Fruit fly (Drosophila melanogaster) whole organism, embryonic: ENCODE data around the gene Arp10.
A peak's percentile ranks its signal among the peaks of the same experiment; 100 is the strongest.

Experiments
- ATbp ChIP-seq: fragments of 200-800 bp; sonication (Bioruptor generic); optimal IDR thresholded peaks from 2 replicates; lab custom pipeline; 2017; ENCODE audit warnings: missing biosample characterization, mild to moderate bottlenecking, missing genetic modification characterization, missing genetic modification reagents
- Asciz ChIP-seq: fragments of 200-800 bp; sonication (Bioruptor generic); optimal IDR thresholded peaks from 2 replicates; lab custom pipeline; 2017; ENCODE audit warnings: missing biosample characterization, mild to moderate bottlenecking, missing genetic modification characterization, missing genetic modification reagents
- CG12391 ChIP-seq: fragments of 200-800 bp; sonication (Bioruptor generic); optimal IDR thresholded peaks from 3 replicates; lab custom pipeline; 2018; ENCODE audit warnings: missing biosample characterization, mild to moderate bottlenecking, missing genetic modification characterization, moderate library complexity
- CG13287 ChIP-seq: fragments of 200-800 bp; sonication (Bioruptor generic); IDR thresholded peaks from 2 replicates; pipeline ENCODE4 v1.3.6; 2022; ENCODE audit warnings: missing biosample characterization, missing genetic modification characterization; ENCODE audit not compliant: partially characterized antibody
- CG1529 ChIP-seq: fragments of 200-800 bp; sonication (Bioruptor generic); optimal IDR thresholded peaks from 3 replicates; lab custom pipeline; 2018; ENCODE audit warnings: missing biosample characterization, missing genetic modification characterization
- CG15479 ChIP-seq: fragments of 200-800 bp; sonication (Bioruptor generic); optimal IDR thresholded peaks from 3 replicates; lab custom pipeline; 2019; ENCODE audit warnings: missing biosample characterization, mild to moderate bottlenecking, missing genetic modification characterization, moderate library complexity
- CG15601 ChIP-seq: fragments of 200-800 bp; sonication (Bioruptor generic); optimal IDR thresholded peaks from 3 replicates; lab custom pipeline; 2019; ENCODE audit warnings: missing biosample characterization, mild to moderate bottlenecking, missing genetic modification characterization, moderate library complexity
- CG16863 ChIP-seq: fragments of 200-800 bp; sonication (Bioruptor generic); optimal IDR thresholded peaks from 3 replicates; lab custom pipeline; 2016; ENCODE audit warnings: missing biosample characterization, missing genetic modification characterization
- CG17328 ChIP-seq: fragments of 200-800 bp; sonication (Bioruptor generic); IDR thresholded peaks from 2 replicates; pipeline ENCODE4 v1.3.6; 2022; ENCODE audit warnings: missing biosample characterization, missing genetic modification characterization
- CG17829 ChIP-seq: fragments of 200-800 bp; optimal IDR thresholded peaks from 2 replicates; lab custom pipeline; 2019; ENCODE audit warnings: missing biosample characterization, mild to moderate bottlenecking, missing genetic modification characterization, moderate library complexity
- CG1832 ChIP-seq: fragments of 200-800 bp; sonication (Bioruptor generic); optimal IDR thresholded peaks from 2 replicates; lab custom pipeline; 2017; ENCODE audit warnings: missing biosample characterization, mild to moderate bottlenecking, missing genetic modification characterization, inconsistent platforms
- CG18764 ChIP-seq: fragments of 200-800 bp; sonication (Bioruptor generic); optimal IDR thresholded peaks from 3 replicates; lab custom pipeline; 2016; ENCODE audit warnings: missing biosample characterization, missing genetic modification characterization
- CG31441 ChIP-seq: fragments of 200-800 bp; sonication (Bioruptor generic); IDR thresholded peaks from 2 replicates; pipeline ENCODE4 v1.3.6; 2022; ENCODE audit warnings: missing biosample characterization, missing genetic modification characterization
- CG32532 ChIP-seq: fragments of 200-800 bp; sonication (Bioruptor generic); IDR thresholded peaks from 2 replicates; pipeline ENCODE4 v1.3.6; 2022; ENCODE audit warnings: missing biosample characterization, missing genetic modification characterization
- CG3281 ChIP-seq: fragments of 200-800 bp; sonication (Bioruptor generic); optimal IDR thresholded peaks from 3 replicates; lab custom pipeline; 2017; ENCODE audit warnings: missing biosample characterization, mild to moderate bottlenecking, missing genetic modification characterization
- CG4730 ChIP-seq: fragments of 200-800 bp; sonication (Bioruptor generic); IDR thresholded peaks from 2 replicates; pipeline ENCODE4 v1.3.6; 2022; ENCODE audit warnings: missing biosample characterization, missing genetic modification characterization
- CG6254 ChIP-seq: fragments of 200-800 bp; sonication (Bioruptor generic); optimal IDR thresholded peaks from 3 replicates; lab custom pipeline; 2017; ENCODE audit warnings: mild to moderate bottlenecking, missing biosample characterization, missing genetic modification reagents, missing genetic modification characterization
- CG7357 ChIP-seq: fragments of 200-800 bp; sonication (Bioruptor generic); IDR thresholded peaks from 3 replicates; pipeline ENCODE4 v1.3.6; 2022; ENCODE audit warnings: missing biosample characterization, missing genetic modification characterization
- CG8281 ChIP-seq: fragments of 200-800 bp; sonication (Bioruptor generic); optimal IDR thresholded peaks from 2 replicates; lab custom pipeline; 2018; ENCODE audit warnings: missing biosample characterization, mild to moderate bottlenecking, missing genetic modification characterization, moderate library complexity
- Fer1 ChIP-seq: fragments of 200-800 bp; sonication (Bioruptor generic); optimal IDR thresholded peaks from 2 replicates; lab custom pipeline; 2017; ENCODE audit warnings: missing biosample characterization, mild to moderate bottlenecking, missing genetic modification characterization
- HLH3B ChIP-seq: fragments of 200-800 bp; sonication (Bioruptor generic); IDR thresholded peaks from 2 replicates; pipeline ENCODE4 v1.3.6; 2022; ENCODE audit warnings: missing biosample characterization, missing genetic modification characterization
- HmgD ChIP-seq: fragments of 200-800 bp; sonication (Bioruptor generic); optimal IDR thresholded peaks from 3 replicates; lab custom pipeline; 2016; ENCODE audit warnings: missing biosample characterization, missing genetic modification characterization
- Kr ChIP-seq: fragments of 200-800 bp; sonication (Bioruptor generic); optimal IDR thresholded peaks from 2 replicates; lab custom pipeline; 2017; ENCODE audit warnings: missing biosample characterization, mild to moderate bottlenecking, missing genetic modification characterization
- Lim3 ChIP-seq: fragments of 200-800 bp; sonication (Bioruptor generic); IDR thresholded peaks from 2 replicates; pipeline ENCODE4 v1.3.6; 2022; ENCODE audit warnings: missing biosample characterization, missing genetic modification characterization
- Lpt ChIP-seq: fragments of >200 bp; optimal IDR thresholded peaks from 2 replicates; lab custom pipeline; 2018; ENCODE audit warnings: missing biosample characterization, missing genetic modification characterization
- MBD-R2 ChIP-seq: fragments of 200-800 bp; sonication (Bioruptor generic); IDR thresholded peaks from 2 replicates; pipeline ENCODE4 v1.3.6; 2022; ENCODE audit warnings: missing biosample characterization, missing genetic modification characterization
- NFAT ChIP-seq: fragments of 200-800 bp; sonication (Bioruptor generic); IDR thresholded peaks from 2 replicates; pipeline ENCODE4 v1.3.6; 2022; ENCODE audit warnings: missing biosample characterization, missing genetic modification characterization
- Nf-YA ChIP-seq: fragments of 200-800 bp; sonication (Bioruptor generic); IDR thresholded peaks from 2 replicates; pipeline ENCODE4 v1.3.6; 2022; ENCODE audit warnings: missing biosample characterization, missing genetic modification characterization
- Side ChIP-seq: fragments of 200-800 bp; sonication (Bioruptor generic); optimal IDR thresholded peaks from 2 replicates; lab custom pipeline; 2016; ENCODE audit warnings: missing biosample characterization, missing genetic modification characterization
- Six4 ChIP-seq: fragments of 200-800 bp; sonication (Bioruptor generic); optimal IDR thresholded peaks from 2 replicates; lab custom pipeline; 2016; ENCODE audit warnings: missing biosample characterization, missing genetic modification characterization
- Spps ChIP-seq: fragments of 200-800 bp; sonication (Bioruptor generic); optimal IDR thresholded peaks from 2 replicates; lab custom pipeline; 2018; ENCODE audit warnings: missing biosample characterization, mild to moderate bottlenecking, missing genetic modification characterization
- Ssrp ChIP-seq: fragments of 200-800 bp; sonication (Bioruptor generic); optimal IDR thresholded peaks from 2 replicates; lab custom pipeline; 2018; ENCODE audit warnings: missing biosample characterization, mild to moderate bottlenecking, missing genetic modification characterization, moderate library complexity
- TFAM ChIP-seq: fragments of 200-800 bp; sonication (Bioruptor generic); optimal IDR thresholded peaks from 2 replicates; lab custom pipeline; 2017; ENCODE audit warnings: missing biosample characterization, missing genetic modification characterization, inconsistent platforms
- Usf ChIP-seq: fragments of 200-800 bp; sonication (Bioruptor generic); optimal IDR thresholded peaks from 2 replicates; lab custom pipeline; 2017; ENCODE audit warnings: missing genotype, missing biosample characterization, missing genetic modification characterization
- aop ChIP-seq: fragments of 200-800 bp; sonication (Bioruptor generic); IDR thresholded peaks from 2 replicates; pipeline ENCODE4 v1.3.6; 2022; ENCODE audit warnings: missing biosample characterization, missing genetic modification characterization
- az2 ChIP-seq: fragments of 200-800 bp; sonication (Bioruptor generic); optimal IDR thresholded peaks from 3 replicates; lab custom pipeline; 2016; ENCODE audit warnings: missing biosample characterization, missing genetic modification characterization
- bowl ChIP-seq: fragments of 200-800 bp; sonication (Bioruptor generic); IDR thresholded peaks from 2 replicates; pipeline ENCODE4 v1.3.6; 2022; ENCODE audit warnings: missing biosample characterization, missing genetic modification characterization
- corto ChIP-seq: fragments of 200-800 bp; sonication (Bioruptor generic); optimal IDR thresholded peaks from 2 replicates; lab custom pipeline; 2016; ENCODE audit warnings: missing biosample characterization, mild to moderate bottlenecking, missing genetic modification characterization, moderate library complexity
- dmrt99B ChIP-seq: fragments of 200-800 bp; sonication (Bioruptor generic); optimal IDR thresholded peaks from 2 replicates; lab custom pipeline; 2018; ENCODE audit warnings: missing biosample characterization, mild to moderate bottlenecking, missing genetic modification characterization, moderate library complexity
- eyg ChIP-seq: fragments of 200-800 bp; sonication (Bioruptor generic); optimal IDR thresholded peaks from 3 replicates; lab custom pipeline; 2016; ENCODE audit warnings: missing biosample characterization, missing genetic modification characterization
- ftz-f1 ChIP-seq: fragments of 200-800 bp; sonication (Bioruptor generic); optimal IDR thresholded peaks from 2 replicates; lab custom pipeline; 2016; ENCODE audit warnings: missing biosample characterization, missing genetic modification characterization
- jing ChIP-seq: fragments of 200-800 bp; sonication (Bioruptor generic); optimal IDR thresholded peaks from 2 replicates; lab custom pipeline; 2018; ENCODE audit warnings: missing biosample characterization, mild to moderate bottlenecking, missing genetic modification characterization
- jumu ChIP-seq: fragments of 200-800 bp; sonication (Bioruptor generic); optimal IDR thresholded peaks from 3 replicates; lab custom pipeline; 2016; ENCODE audit warnings: missing biosample characterization, missing genetic modification characterization
- knrl ChIP-seq: fragments of 200-800 bp; sonication (Bioruptor generic); IDR thresholded peaks from 3 replicates; pipeline ENCODE4 v1.3.6; 2022; ENCODE audit warnings: missing biosample characterization, missing genetic modification characterization; ENCODE audit not compliant: partially characterized antibody
- maf-S ChIP-seq: fragments of 200-800 bp; sonication (Bioruptor generic); optimal IDR thresholded peaks from 2 replicates; lab custom pipeline; 2016; ENCODE audit warnings: missing biosample characterization, missing genetic modification characterization
- mld ChIP-seq: fragments of 200-800 bp; sonication (Bioruptor generic); IDR thresholded peaks from 3 replicates; pipeline ENCODE4 v1.3.6; 2022; ENCODE audit warnings: missing biosample characterization, missing genetic modification characterization; ENCODE audit not compliant: partially characterized antibody
- prd ChIP-seq, 3 experiments: fragments of >200 bp in 2 of 3; fragments of 200-800 bp in 1 of 3; sonication (Bioruptor generic) in 1 of 3; optimal IDR thresholded peaks in 2 of 3; IDR thresholded peaks in 1 of 3; 2 replicates in 2 of 3; 3 replicates in 1 of 3; pipeline versions ENCODE4 v1.3.6 to Lab custom; 2017 to 2022; ENCODE audit warnings: missing biosample characterization in 1 of 3, missing genetic modification characterization in 1 of 3
- schlank ChIP-seq: fragments of 200-800 bp; sonication (Bioruptor generic); optimal IDR thresholded peaks from 2 replicates; lab custom pipeline; 2018; ENCODE audit warnings: missing biosample characterization, mild to moderate bottlenecking, missing genetic modification characterization
- tll ChIP-seq, 2 experiments: fragments of 200-800 bp in 1 of 2; fragments of >200 bp in 1 of 2; sonication (Bioruptor generic) in 1 of 2; optimal IDR thresholded peaks; 2 replicates each; lab custom pipeline; 2017 to 2019; ENCODE audit warnings: missing biosample characterization in 2 of 2, missing genetic modification characterization in 2 of 2, mild to moderate bottlenecking in 1 of 2, moderate library complexity in 1 of 2

Arp10 gene

DNA sequence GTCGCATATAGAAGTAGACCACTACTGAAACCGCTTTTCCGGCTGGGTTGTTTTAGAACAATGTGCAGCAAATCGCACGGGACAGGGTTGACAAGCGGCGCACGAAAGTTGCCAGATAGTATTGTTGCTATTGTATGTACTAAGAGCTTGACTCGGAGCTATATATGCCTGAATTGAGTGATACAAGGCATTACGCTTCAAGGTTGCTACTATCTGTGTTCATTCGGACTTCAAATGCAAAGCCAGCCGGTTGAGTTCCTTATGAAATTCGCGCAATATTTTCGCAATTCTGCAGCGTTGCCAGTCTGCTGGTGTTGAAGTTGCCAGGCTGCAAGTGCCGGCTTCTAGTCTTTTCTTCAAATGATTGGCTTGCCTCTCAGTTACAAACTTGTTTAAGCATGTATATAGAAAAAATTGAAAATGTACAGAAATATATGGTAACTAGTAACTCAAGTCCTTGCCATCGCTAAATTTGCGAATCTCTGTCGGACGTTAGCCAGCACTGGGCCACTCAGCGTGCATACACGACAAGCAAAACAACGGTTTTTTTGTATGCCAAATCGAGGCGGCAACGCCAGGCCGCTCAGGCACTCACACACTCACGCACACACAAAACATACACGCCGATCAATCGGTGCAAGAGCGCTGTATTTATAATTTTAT lies 5.9 kb upstream of the Arp10 start, which contains the start of the genes Ranbp21 and Elys (continued):
- TF ChIP-seq CG12391 (tag; lab: Kevin White, UChicago) (peak; percentile 50), Usf (no peak), CG1832 (no peak), CG6254 (no peak), MBD-R2 (peak; percentile 68), Side (peak; percentile 43), maf-S (peak; percentile 43), CG17829 (tag; lab: Kevin White, UChicago) (peak; percentile 33), mld (GFP tag; lab: Robert Waterston, UW) (no peak), Lpt (GFP tag; lab: Kevin White, UChicago) (no peak), ftz-f1 (peak; percentile 5), Kr (no peak), Asciz (no peak), Nf-YA (GFP tag; lab: Robert Waterston, UW) (no peak; the same call in 1 of the 2 replicates), Six4 (GFP tag; lab: Kevin White, UChicago) (peak; percentile 16), tll (GFP tag; optimal IDR thresholded peaks at IDR 0.05; lab: Kevin White, UChicago) (no peak), CG32532 (peak; percentile 40; the same call in 1 of the 2 replicates), HLH3B (GFP tag; lab: Robert Waterston, UW) (peak; percentile 25; the same call in 1 of the 2 replicates), aop (no peak), Fer1 (GFP tag; lab: Kevin White, UChicago) (no peak), dmrt99B (no peak), NFAT (GFP tag; lab: Robert Waterston, UW) (0 out of 2 replicates have a peak, but pooled peaks have one; percentile 15), CG4730 (GFP tag; lab: Robert Waterston, UW) (peak; percentile 34; the same call in 1 of the 2 replicates), jumu (GFP tag; lab: Kevin White, UChicago) (peak; percentile 78), knrl (peak; percentile 61), CG15601 (tag; lab: Kevin White, UChicago) (no peak), eyg (GFP tag; lab: Kevin White, UChicago) (peak; percentile 15), TFAM (GFP tag; lab: Kevin White, UChicago) (no peak), CG17328 (GFP tag; lab: Robert Waterston, UW) (peak; percentile 33; the same call in 1 of the 2 replicates), CG7357 (GFP tag; lab: Robert Waterston, UW) (peak; percentile 42; the same call in 1 of the 3 replicates), CG3281 (GFP tag; lab: Kevin White, UChicago) (no peak), ATbp (GFP tag; lab: Kevin White, UChicago) (no peak), Spps (tag; lab: Kevin White, UChicago) (no peak), az2 (GFP tag; lab: Kevin White, UChicago) (peak; percentile 45), schlank (tag; lab: Kevin White, UChicago) (no peak), prd (optimal IDR thresholded peaks at IDR 0.05; lab: Kevin White, UChicago) (no peak), prd (GFP tag; IDR thresholded peaks at IDR 0.05; lab: Robert Waterston, UW) (peak; percentile 75), CG18764 (GFP tag; lab: Kevin White, UChicago) (no peak), CG1529 (GFP tag; lab: Kevin White, UChicago) (no peak), corto (GFP tag; lab: Kevin White, UChicago) (no peak), jing (GFP tag; lab: Kevin White, UChicago) (no peak), Ssrp (tag; lab: Kevin White, UChicago) (peak; percentile 36), HmgD (peak; percentile 40), CG8281 (no peak), CG15479 (GFP tag; lab: Kevin White, UChicago) (peak; percentile 76), CG31441 (GFP tag; lab: Robert Waterston, UW) (no peak), CG13287 (GFP tag; lab: Robert Waterston, UW) (peak; percentile 55), Lim3 (GFP tag; lab: Robert Waterston, UW) (no peak), bowl (GFP tag; lab: Robert Waterston, UW) (no peak), CG16863 (GFP tag; lab: Kevin White, UChicago) (peak; percentile 56)
